Fruit fly (Drosophila melanogaster): Measurements from ENCODE around the gene ND-13A.

DNA sequence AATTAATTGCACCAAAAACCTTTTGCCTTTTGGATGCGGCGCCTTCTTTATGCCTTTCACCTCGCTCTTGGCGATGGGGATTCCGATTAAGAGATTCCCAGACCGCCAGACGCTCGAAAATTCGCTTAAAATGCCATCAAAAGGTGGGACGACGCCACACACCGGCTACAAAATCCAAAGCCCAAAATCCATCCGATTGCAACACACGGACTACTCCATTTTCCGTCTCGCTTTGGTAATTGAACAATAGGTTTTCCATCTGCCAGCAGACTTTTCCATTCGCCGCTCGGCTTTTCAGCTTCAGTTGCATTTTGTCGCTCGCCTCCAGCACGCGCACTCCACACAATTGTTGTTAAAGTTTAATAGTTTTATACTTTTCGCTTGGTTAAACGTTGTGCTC, 39.6 kb downstream of the ND-13A start, which contains the start of gene qtc:
- TF ChIP-seq CTCF (optimal IDR thresholded peaks at IDR 0.05): no peak
- TF ChIP-seq CG8478 (optimal IDR thresholded peaks at IDR 0.05): no peak
